Fruit fly (Drosophila melanogaster) whole organism, embryonic: Measurements from ENCODE around the gene CG13840.

ENCODE experiments used
- Awh ChIP-seq: fragments of 200-800 bp; sonication (Bioruptor generic); IDR thresholded peaks from 2 replicates; pipeline ENCODE4, ENCODE4 v1.3.6; 2022; ENCODE audit warnings: missing biosample characterization, missing genetic modification characterization
- B-H2 ChIP-seq: fragments of 200-800 bp; sonication (Bioruptor generic); optimal IDR thresholded peaks from 2 replicates; lab custom pipeline; 2018; ENCODE audit warnings: missing biosample characterization, mild to moderate bottlenecking, missing genetic modification characterization
- Bdp1 ChIP-seq: fragments of 200-800 bp; sonication (Bioruptor generic); optimal IDR thresholded peaks from 3 replicates; lab custom pipeline; 2016; ENCODE audit warnings: missing biosample characterization, missing genetic modification characterization
- CG10366 ChIP-seq: fragments of 200-800 bp; sonication (Bioruptor generic); IDR thresholded peaks from 2 replicates; pipeline ENCODE4 v1.3.6; 2022; ENCODE audit warnings: missing biosample characterization, missing genetic modification characterization
- CG10565 ChIP-seq: fragments of 200-800 bp; sonication (Bioruptor generic); optimal IDR thresholded peaks from 3 replicates; lab custom pipeline; 2016; ENCODE audit warnings: missing biosample characterization, mild to moderate bottlenecking, missing genetic modification characterization
- CG1233 ChIP-seq: fragments of 200-800 bp; sonication (Bioruptor generic); optimal IDR thresholded peaks from 4 replicates; lab custom pipeline; 2018; ENCODE audit warnings: missing biosample characterization, mild to moderate bottlenecking, missing genetic modification characterization
- CG12769 ChIP-seq: fragments of 200-800 bp; sonication (Bioruptor generic); optimal IDR thresholded peaks from 2 replicates; lab custom pipeline; 2019; ENCODE audit warnings: missing biosample characterization, mild to moderate bottlenecking, missing genetic modification characterization, moderate library complexity
- CG13624 ChIP-seq: fragments of 200-800 bp; sonication (Bioruptor generic); optimal IDR thresholded peaks from 2 replicates; lab custom pipeline; 2016; ENCODE audit warnings: missing biosample characterization, missing genetic modification characterization
- CG15269 ChIP-seq: fragments of 200-800 bp; sonication (Bioruptor generic); optimal IDR thresholded peaks from 2 replicates; lab custom pipeline; 2018; ENCODE audit warnings: missing biosample characterization, mild to moderate bottlenecking, missing genetic modification characterization, moderate library complexity
- CG1647 ChIP-seq: fragments of 200-800 bp; sonication (Bioruptor generic); optimal IDR thresholded peaks from 3 replicates; lab custom pipeline; 2016; ENCODE audit warnings: missing biosample characterization, missing genetic modification characterization
- CG17359 ChIP-seq: fragments of 200-800 bp; sonication (Bioruptor generic); optimal IDR thresholded peaks from 3 replicates; lab custom pipeline; 2018; ENCODE audit warnings: missing biosample characterization, mild to moderate bottlenecking, missing genetic modification characterization, moderate library complexity
- CG32532 ChIP-seq: fragments of 200-800 bp; sonication (Bioruptor generic); IDR thresholded peaks from 2 replicates; pipeline ENCODE4 v1.3.6; 2022; ENCODE audit warnings: missing biosample characterization, missing genetic modification characterization
- CG6254 ChIP-seq: fragments of 200-800 bp; sonication (Bioruptor generic); optimal IDR thresholded peaks from 3 replicates; lab custom pipeline; 2017; ENCODE audit warnings: mild to moderate bottlenecking, missing biosample characterization, missing genetic modification reagents, missing genetic modification characterization
- CG6654 ChIP-seq: fragments of 200-800 bp; sonication (Bioruptor generic); optimal IDR thresholded peaks from 2 replicates; lab custom pipeline; 2017; ENCODE audit warnings: missing biosample characterization, mild to moderate bottlenecking, missing genetic modification characterization
- CG8281 ChIP-seq: fragments of 200-800 bp; sonication (Bioruptor generic); optimal IDR thresholded peaks from 2 replicates; lab custom pipeline; 2018; ENCODE audit warnings: missing biosample characterization, mild to moderate bottlenecking, missing genetic modification characterization, moderate library complexity
- CG8359 ChIP-seq: fragments of 200-800 bp; sonication (Bioruptor generic); optimal IDR thresholded peaks from 2 replicates; lab custom pipeline; 2017; ENCODE audit warnings: missing biosample characterization, mild to moderate bottlenecking, missing genetic modification characterization, borderline replicate concordance
- D ChIP-seq, 2 experiments: fragments of 200-800 bp in 1 of 2; fragments of >200 bp in 1 of 2; sonication (Bioruptor generic) in 1 of 2; optimal IDR thresholded peaks; 2 replicates in 1 of 2; 3 replicates in 1 of 2; lab custom pipeline; 2017; ENCODE audit warnings: mild to moderate bottlenecking in 1 of 2, missing biosample characterization in 1 of 2, missing genetic modification characterization in 1 of 2, missing genetic modification reagents in 1 of 2
- D19B ChIP-seq: fragments of 200-800 bp; sonication (Bioruptor generic); optimal IDR thresholded peaks from 2 replicates; lab custom pipeline; 2017; ENCODE audit warnings: missing biosample characterization, mild to moderate bottlenecking, missing genetic modification characterization
- Gug ChIP-seq: fragments of 200-800 bp; sonication (Bioruptor generic); IDR thresholded peaks from 4 replicates; pipeline ENCODE4 v1.3.6; 2022; ENCODE audit warnings: missing biosample characterization, missing genetic modification characterization
- Lpt ChIP-seq: fragments of >200 bp; optimal IDR thresholded peaks from 2 replicates; lab custom pipeline; 2018; ENCODE audit warnings: missing biosample characterization, missing genetic modification characterization
- Meics ChIP-seq: fragments of 200-800 bp; sonication (Bioruptor generic); optimal IDR thresholded peaks from 2 replicates; lab custom pipeline; 2017; ENCODE audit warnings: missing biosample characterization, mild to moderate bottlenecking, missing genetic modification characterization
- Pdp1 ChIP-seq, 2 experiments: fragments of 200-800 bp; sonication (Bioruptor generic); optimal IDR thresholded peaks; 3 replicates each; lab custom pipeline; 2016; ENCODE audit warnings: missing biosample characterization in 2 of 2, missing genetic modification characterization in 2 of 2, mild to moderate bottlenecking in 1 of 2, moderate library complexity in 1 of 2
- Rfx ChIP-seq: fragments of 200-800 bp; sonication (Bioruptor generic); IDR thresholded peaks from 2 replicates; pipeline ENCODE4 v1.3.6; 2022; ENCODE audit warnings: missing biosample characterization, missing genetic modification characterization
- Vsx1 ChIP-seq: fragments of 200-800 bp; sonication (Bioruptor generic); optimal IDR thresholded peaks from 2 replicates; lab custom pipeline; 2017; ENCODE audit warnings: missing biosample characterization, mild to moderate bottlenecking, missing genetic modification characterization, missing genetic modification reagents
- ase ChIP-seq: fragments of 200-800 bp; sonication (Bioruptor generic); IDR thresholded peaks from 3 replicates; pipeline ENCODE4 v1.3.6; 2022; ENCODE audit warnings: missing biosample characterization, missing genetic modification characterization
- bab2 ChIP-seq: fragments of 200-800 bp; sonication (Bioruptor generic); optimal IDR thresholded peaks from 2 replicates; lab custom pipeline; 2016; ENCODE audit warnings: missing biosample characterization, missing genetic modification characterization
- caup ChIP-seq: fragments of 200-800 bp; sonication (Bioruptor generic); optimal IDR thresholded peaks from 3 replicates; lab custom pipeline; 2017; ENCODE audit warnings: missing biosample characterization, mild to moderate bottlenecking, missing genetic modification characterization, moderate library complexity; ENCODE audit not compliant: severe bottlenecking
- chinmo ChIP-seq: fragments of 200-800 bp; sonication (Bioruptor generic); IDR thresholded peaks from 4 replicates; pipeline ENCODE4 v1.3.6; 2022; ENCODE audit warnings: missing biosample characterization, missing genetic modification characterization; ENCODE audit not compliant: partially characterized antibody
- cwo ChIP-seq: fragments of 200-800 bp; sonication (Bioruptor generic); optimal IDR thresholded peaks from 3 replicates; lab custom pipeline; 2017; ENCODE audit warnings: missing biosample characterization, missing genetic modification characterization, mild to moderate bottlenecking, moderate library complexity, missing genetic modification reagents
- gcm ChIP-seq: fragments of 200-800 bp; sonication (Bioruptor generic); optimal IDR thresholded peaks from 2 replicates; lab custom pipeline; 2019; ENCODE audit warnings: missing biosample characterization, mild to moderate bottlenecking, missing genetic modification characterization, moderate library complexity
- grau ChIP-seq: fragments of 200-800 bp; optimal IDR thresholded peaks from 3 replicates; lab custom pipeline; 2019; ENCODE audit warnings: missing biosample characterization, mild to moderate bottlenecking, missing genetic modification characterization, moderate library complexity
- hth ChIP-seq: fragments of >200 bp; optimal IDR thresholded peaks from 2 replicates; lab custom pipeline; 2017; ENCODE audit warnings: inconsistent platforms
- jigr1 ChIP-seq: fragments of 200-800 bp; sonication (Bioruptor generic); IDR thresholded peaks from 3 replicates; pipeline ENCODE4 v1.3.6; 2022; ENCODE audit warnings: missing biosample characterization, missing genetic modification characterization
- kni ChIP-seq: fragments of 200-800 bp; sonication (Bioruptor generic); optimal IDR thresholded peaks from 3 replicates; lab custom pipeline; 2017; ENCODE audit warnings: mild to moderate bottlenecking, missing biosample characterization, missing genetic modification reagents, missing genetic modification characterization
- mld ChIP-seq: fragments of 200-800 bp; sonication (Bioruptor generic); IDR thresholded peaks from 3 replicates; pipeline ENCODE4 v1.3.6; 2022; ENCODE audit warnings: missing biosample characterization, missing genetic modification characterization; ENCODE audit not compliant: partially characterized antibody
- nerfin-2 ChIP-seq: fragments of 200-800 bp; sonication (Bioruptor generic); IDR thresholded peaks from 2 replicates; pipeline ENCODE4 v1.3.6; 2022; ENCODE audit warnings: missing biosample characterization, missing genetic modification characterization; ENCODE audit not compliant: partially characterized antibody
- oc ChIP-seq: fragments of 200-800 bp; sonication (Bioruptor generic); optimal IDR thresholded peaks from 2 replicates; lab custom pipeline; 2018; ENCODE audit warnings: missing biosample characterization, mild to moderate bottlenecking, missing genetic modification characterization, moderate library complexity
- pho ChIP-seq: fragments of 200-800 bp; sonication (Bioruptor generic); optimal IDR thresholded peaks from 2 replicates; lab custom pipeline; 2016; ENCODE audit warnings: missing biosample characterization, missing genetic modification characterization
- row ChIP-seq: fragments of 200-800 bp; sonication (Bioruptor generic); IDR thresholded peaks from 3 replicates; pipeline ENCODE4 v1.3.6; 2022; ENCODE audit warnings: missing biosample characterization, missing genetic modification characterization
- salm ChIP-seq: fragments of 200-800 bp; sonication (Bioruptor generic); optimal IDR thresholded peaks from 2 replicates; lab custom pipeline; 2018; ENCODE audit warnings: missing biosample characterization, mild to moderate bottlenecking, missing genetic modification characterization
- sd ChIP-seq: fragments of 200-800 bp; sonication (Bioruptor generic); optimal IDR thresholded peaks from 3 replicates; lab custom pipeline; 2018; ENCODE audit warnings: missing biosample characterization, mild to moderate bottlenecking, missing genetic modification characterization, moderate library complexity
- unpg ChIP-seq: fragments of 200-800 bp; sonication (Bioruptor generic); optimal IDR thresholded peaks from 3 replicates; lab custom pipeline; 2018; ENCODE audit warnings: missing biosample characterization, mild to moderate bottlenecking, missing genetic modification characterization, moderate library complexity
- usp ChIP-seq: fragments of >200 bp; optimal IDR thresholded peaks from 2 replicates; lab custom pipeline; 2017; ENCODE audit warnings: missing biosample characterization, missing genetic modification characterization
- vvl ChIP-seq: fragments of 200-800 bp; sonication (Bioruptor generic); IDR thresholded peaks from 2 replicates; pipeline ENCODE4 v1.3.6; 2022; ENCODE audit warnings: missing biosample characterization, missing genetic modification characterization

The CG13840 gene

dm6 chr3R:22780135-22780534 is 35.8 kb downstream of the CG13840 start (continued):
- TF ChIP-seq D19B (GFP tag; lab: Kevin White, UChicago) (peak; percentile 5), B-H2 (GFP tag; lab: Kevin White, UChicago) (no peak), CG10366 (GFP tag; lab: Robert Waterston, UW) (peak; percentile 35; the same call in 1 of the 2 replicates), unpg (GFP tag; lab: Kevin White, UChicago) (no peak), CG17359 (no peak), salm (tag; lab: Kevin White, UChicago) (peak; percentile 18), D (optimal IDR thresholded peaks at IDR 0.05; lab: Kevin White, UChicago) (no peak), D (GFP tag; optimal IDR thresholded peaks at IDR 0.05; lab: Kevin White, UChicago) (peak; percentile 28), Rfx (GFP tag; lab: Robert Waterston, UW) (no peak), caup (peak; percentile 24), Awh (GFP tag; lab: Robert Waterston, UW) (0 out of 2 replicates have a peak, but pooled peaks have one; percentile 37), Pdp1 (GFP tag; optimal IDR thresholded peaks at IDR 0.05; lab: Kevin White, UChicago) (peak in 1 of 2 experiments; percentile 31), grau (tag; lab: Kevin White, UChicago) (no peak), row (0 out of 3 replicates have a peak, but pooled peaks have one; percentile 13), Gug (GFP tag; lab: Robert Waterston, UW) (no peak), jigr1 (GFP tag; lab: Robert Waterston, UW) (no peak), vvl (GFP tag; lab: Robert Waterston, UW) (peak; percentile 95), gcm (peak; percentile 35), sd (tag; lab: Kevin White, UChicago) (peak; percentile 33), kni (GFP tag; lab: Kevin White, UChicago) (peak; percentile 89), Bdp1 (no peak), CG32532 (GFP tag; lab: Robert Waterston, UW) (0 out of 2 replicates have a peak, but pooled peaks have one; percentile 28)

- TF ChIP-seq sd (tag; lab: Kevin White, UChicago): peak; percentile 72
- peak in 1 of 2 experiments; percentile 50 for TF ChIP-seq Pdp1 (GFP tag; optimal IDR thresholded peaks at IDR 0.05; lab: Kevin White, UChicago)
- peak; percentile 70 for TF ChIP-seq CG12769
- TF ChIP-seq CG15269 (tag; lab: Kevin White, UChicago): peak; percentile 55
- peak; percentile 88 for TF ChIP-seq chinmo (GFP tag; lab: Robert Waterston, UW)
- no peak for TF ChIP-seq CG6654 (GFP tag; lab: Kevin White, UChicago)
- 0 out of 2 replicates have a peak, but pooled peaks have one; percentile 35 for TF ChIP-seq nerfin-2 (GFP tag; lab: Robert Waterston, UW)
- TF ChIP-seq cwo (GFP tag; lab: Kevin White, UChicago): peak; percentile 82
- TF ChIP-seq oc (tag; lab: Kevin White, UChicago): peak; percentile 47
- TF ChIP-seq ase: no peak
- 0 out of 3 replicates have a peak, but pooled peaks have one; percentile 25 for TF ChIP-seq mld (GFP tag; lab: Robert Waterston, UW)
- TF ChIP-seq vvl (GFP tag; lab: Robert Waterston, UW): peak; percentile 63; the same call in 1 of the 2 replicates
- no peak for TF ChIP-seq CG1233 (GFP tag; lab: Kevin White, UChicago)
Observed at dm6 chr3R:22776457-22776856, 39.5 kb downstream of the CG13840 start.

- no peak for TF ChIP-seq CG13624 (GFP tag; lab: Kevin White, UChicago)
- TF ChIP-seq Vsx1 (GFP tag; lab: Kevin White, UChicago): no peak
- TF ChIP-seq bab2 (GFP tag; lab: Kevin White, UChicago): no peak
- no peak for TF ChIP-seq Meics
- no peak for TF ChIP-seq CG1647 (GFP tag; lab: Kevin White, UChicago)
- TF ChIP-seq pho: no peak
- no peak for TF ChIP-seq CG10565 (GFP tag; lab: Kevin White, UChicago)
- no peak for TF ChIP-seq CG8359 (GFP tag; lab: Kevin White, UChicago)
- TF ChIP-seq CG6254 (GFP tag; lab: Kevin White, UChicago): no peak
- no peak for TF ChIP-seq usp (GFP tag; lab: Kevin White, UChicago)
- no peak for TF ChIP-seq CG8281 (tag; lab: Kevin White, UChicago)
- no peak for TF ChIP-seq Lpt
- no peak for TF ChIP-seq hth (lab: Kevin White, UChicago)
Observed at dm6 chr3R:22771670-22772069, 44.3 kb downstream of the CG13840 start, which contains the start of gene CG43095. Gene CG43095 (minus strand): TSS chr3R:22771770.
